Worm (Caenorhabditis elegans) whole organism, young adult: ENCODE measurements around the gene F32E10.8.

Source experiments
- B0019.2 ChIP-seq: fragments of 200-800 bp; sonication (Bioruptor generic); conservative IDR thresholded peaks from 2 replicates; pipeline ENCODE4 v1.3.6; 2022; ENCODE audit warnings: missing genetic modification reagents, missing genetic modification characterization, missing compliant biosample characterization
- B0035.1 ChIP-seq: sonication (generic microtip); optimal IDR thresholded peaks from 2 replicates; lab custom pipeline; 2016; ENCODE audit warnings: missing genetic modification characterization, mild to moderate bottlenecking, missing compliant biosample characterization, missing genotype, missing genetic modification reagents
- B0261.1 ChIP-seq: sonication (generic microtip); optimal IDR thresholded peaks from 2 replicates; lab custom pipeline; 2016; ENCODE audit warnings: mild to moderate bottlenecking, missing genetic modification characterization, moderate library complexity, missing compliant biosample characterization
- F10E7.11 ChIP-seq: sonication (generic microtip); optimal IDR thresholded peaks from 2 replicates; lab custom pipeline; 2017; ENCODE audit warnings: mild to moderate bottlenecking, missing genetic modification characterization, moderate library complexity, missing compliant biosample characterization
- F37B4.10 ChIP-seq: fragments of 200-800 bp; sonication (Bioruptor generic); IDR thresholded peaks from 2 replicates; pipeline ENCODE4 v1.3.6; 2022; ENCODE audit warnings: missing genetic modification characterization, missing compliant biosample characterization
- F49E8.2 ChIP-seq: sonication (generic microtip); optimal IDR thresholded peaks from 3 replicates; lab custom pipeline; 2017; ENCODE audit warnings: missing genetic modification characterization, mild to moderate bottlenecking, missing compliant biosample characterization, antibody characterized with exemption, moderate library complexity; ENCODE audit not compliant: insufficient read depth
- F52B5.7 ChIP-seq: sonication (generic microtip); optimal IDR thresholded peaks from 2 replicates; lab custom pipeline; 2016; ENCODE audit warnings: mild to moderate bottlenecking, missing genetic modification characterization, missing compliant biosample characterization
- F57C9.4 ChIP-seq: sonication (generic microtip); optimal IDR thresholded peaks from 2 replicates; lab custom pipeline; 2017; ENCODE audit warnings: mild to moderate bottlenecking, missing genetic modification characterization, missing compliant biosample characterization
- Y53G8AR.9 ChIP-seq: fragments of 200-800 bp; sonication (Bioruptor generic); conservative IDR thresholded peaks from 2 replicates; pipeline ENCODE4 v1.3.6; 2022; ENCODE audit warnings: missing genetic modification reagents, missing genetic modification characterization, missing compliant biosample characterization
- Y79H2A.3 ChIP-seq: fragments of 200-800 bp; sonication (Bioruptor generic); conservative IDR thresholded peaks from 2 replicates; pipeline ENCODE4 v1.3.6; 2022; ENCODE audit warnings: missing genetic modification reagents, missing genetic modification characterization, missing compliant biosample characterization
- ZK185.1 ChIP-seq: sonication (generic microtip); optimal IDR thresholded peaks from 2 replicates; lab custom pipeline; 2016; ENCODE audit warnings: mild to moderate bottlenecking, missing genetic modification characterization, missing compliant biosample characterization; ENCODE audit not compliant: poor library complexity, severe bottlenecking
- ama-1 ChIP-seq, 3 experiments: fragments of 150-350 bp in 1 of 3; sonication (generic microtip) in 2 of 3; optimal IDR thresholded peaks; 2 replicates each; lab custom pipeline; 2014 to 2018; ENCODE audit warnings: missing biosample characterization in 2 of 3, missing genetic modification characterization in 2 of 3, missing genetic modification reagents in 2 of 3
- aptf-2 ChIP-seq: fragments of 200-800 bp; sonication (Bioruptor generic); conservative IDR thresholded peaks from 2 replicates; pipeline ENCODE4 v1.3.6; 2022; ENCODE audit warnings: missing genetic modification reagents, missing genetic modification characterization, missing compliant biosample characterization
- attf-3 ChIP-seq: fragments of 200-800 bp; sonication (Bioruptor generic); conservative IDR thresholded peaks from 2 replicates; pipeline ENCODE4 v1.3.6; 2022; ENCODE audit warnings: missing genetic modification reagents, missing genetic modification characterization, missing compliant biosample characterization
- cebp-2 ChIP-seq: fragments of 200-800 bp; sonication (Bioruptor generic); IDR thresholded peaks from 2 replicates; pipeline ENCODE4 v1.3.6; 2022; ENCODE audit warnings: missing genetic modification characterization, missing compliant biosample characterization
- die-1 ChIP-seq: sonication (generic microtip); optimal IDR thresholded peaks from 2 replicates; lab custom pipeline; 2016; ENCODE audit warnings: missing genotype, mild to moderate bottlenecking, missing genetic modification characterization, missing compliant biosample characterization
- dox-1 ChIP-seq: fragments of 200-800 bp; sonication (Bioruptor generic); IDR thresholded peaks from 2 replicates; pipeline ENCODE4 v1.3.6; 2022; ENCODE audit warnings: missing genetic modification reagents, missing genetic modification characterization, missing compliant biosample characterization
- dpff-1 ChIP-seq: sonication (generic microtip); optimal IDR thresholded peaks from 2 replicates; lab custom pipeline; 2017; ENCODE audit warnings: mild to moderate bottlenecking, missing genetic modification characterization, missing compliant biosample characterization
- dpl-1 ChIP-seq: fragments of 150-350 bp; optimal IDR thresholded peaks from 2 replicates; lab custom pipeline; 2014; ENCODE audit warnings: missing biosample characterization, missing genetic modification reagents, missing genetic modification characterization
- efl-1 ChIP-seq: fragments of 150-350 bp; optimal IDR thresholded peaks from 2 replicates; lab custom pipeline; 2014; ENCODE audit warnings: missing biosample characterization, missing genetic modification reagents, missing genetic modification characterization
- gei-17 ChIP-seq: fragments of 200-800 bp; sonication (Bioruptor generic); optimal IDR thresholded peaks from 2 replicates; lab custom pipeline; 2018; ENCODE audit warnings: mild to moderate bottlenecking, missing genetic modification characterization, missing compliant biosample characterization
- hmg-1.2 ChIP-seq: fragments of 200-800 bp; sonication (Bioruptor generic); IDR thresholded peaks from 2 replicates; pipeline ENCODE4 v1.3.6; 2022; ENCODE audit warnings: missing genetic modification reagents, missing genetic modification characterization, missing compliant biosample characterization
- hmg-20 ChIP-seq: fragments of 200-800 bp; sonication (Bioruptor generic); IDR thresholded peaks from 2 replicates; pipeline ENCODE4 v1.3.6; 2022; ENCODE audit warnings: missing genetic modification reagents, missing genetic modification characterization, missing compliant biosample characterization
- lin-35 ChIP-seq, 3 experiments: fragments of 150-350 bp in 2 of 3; sonication (generic microtip) in 1 of 3; optimal IDR thresholded peaks; 2 replicates each; lab custom pipeline; 2014 to 2018; ENCODE audit warnings: missing biosample characterization in 3 of 3, missing genetic modification characterization in 3 of 3, missing genetic modification reagents in 3 of 3
- lin-54 ChIP-seq: fragments of 200-800 bp; sonication (Bioruptor generic); optimal IDR thresholded peaks from 2 replicates; lab custom pipeline; 2018; ENCODE audit warnings: mild to moderate bottlenecking, missing genetic modification characterization, missing compliant biosample characterization
- lsl-1 ChIP-seq: fragments of 200-800 bp; sonication (Bioruptor generic); optimal IDR thresholded peaks from 2 replicates; lab custom pipeline; 2018; ENCODE audit warnings: mild to moderate bottlenecking, missing genetic modification characterization, moderate library complexity, missing compliant biosample characterization
- mxl-1 ChIP-seq: sonication (generic microtip); optimal IDR thresholded peaks from 2 replicates; lab custom pipeline; 2016; ENCODE audit warnings: missing genetic modification characterization, missing compliant biosample characterization
- nhr-80 ChIP-seq: sonication (generic microtip); optimal IDR thresholded peaks from 2 replicates; lab custom pipeline; 2016; ENCODE audit warnings: missing genetic modification characterization, missing compliant biosample characterization
- nhr-90 ChIP-seq: sonication (generic microtip); optimal IDR thresholded peaks from 2 replicates; lab custom pipeline; 2016; ENCODE audit warnings: missing genotype, mild to moderate bottlenecking, missing genetic modification characterization, missing compliant biosample characterization
- sptf-2 ChIP-seq: fragments of 200-800 bp; sonication (Bioruptor generic); optimal IDR thresholded peaks from 2 replicates; lab custom pipeline; 2018; ENCODE audit warnings: mild to moderate bottlenecking, missing genetic modification characterization, missing compliant biosample characterization
- xnd-1 ChIP-seq: sonication (generic microtip); optimal IDR thresholded peaks from 2 replicates; lab custom pipeline; 2016; ENCODE audit warnings: missing genotype, missing genetic modification reagents, missing genetic modification characterization, missing compliant biosample characterization
- zim-3 ChIP-seq: sonication (generic microtip); optimal IDR thresholded peaks from 2 replicates; lab custom pipeline; 2017; ENCODE audit warnings: mild to moderate bottlenecking, missing genetic modification characterization, moderate library complexity, missing compliant biosample characterization
- ztf-26 ChIP-seq: sonication (generic microtip); optimal IDR thresholded peaks from 2 replicates; lab custom pipeline; 2017; ENCODE audit warnings: missing genetic modification characterization, missing compliant biosample characterization
- ztf-28 ChIP-seq: fragments of 200-800 bp; sonication (Bioruptor generic); IDR thresholded peaks from 2 replicates; pipeline ENCODE4 v1.3.6; 2022; ENCODE audit warnings: missing genetic modification reagents, missing genetic modification characterization, missing compliant biosample characterization
- ztf-6 ChIP-seq: fragments of 200-800 bp; sonication (Bioruptor generic); IDR thresholded peaks from 2 replicates; pipeline ENCODE4 v1.3.6; 2022; ENCODE audit warnings: missing genetic modification reagents, missing genetic modification characterization, missing compliant biosample characterization

The F32E10.8 gene

DNA sequence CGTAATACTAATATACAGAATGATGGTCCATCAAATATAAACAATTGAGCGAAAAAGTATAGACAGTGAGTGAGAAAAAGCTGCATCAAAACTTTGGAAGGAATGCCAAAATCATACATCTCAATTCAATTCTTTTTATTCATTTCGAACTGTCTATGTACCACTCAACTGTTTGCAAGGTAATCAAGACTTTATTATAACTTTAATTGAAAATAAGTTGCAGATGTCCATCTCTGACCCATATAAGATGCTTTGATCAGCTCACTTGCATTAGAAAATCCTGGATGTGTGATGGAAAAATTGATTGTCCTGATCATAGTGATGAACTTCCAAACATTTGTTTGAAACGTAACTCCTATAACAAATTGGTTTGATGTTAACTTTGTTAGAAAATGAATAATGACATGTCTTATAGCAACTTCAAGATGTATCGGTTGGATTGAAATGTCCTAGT lies at the start of gene F32E10.8:
Gene F32E10.8 (plus strand): TSS at position 51 of the 454 bp plus-strand sequence.
- no peak for TF ChIP-seq lin-35 (GFP tag; optimal IDR thresholded peaks at IDR 0.05; lab: Kevin White, UChicago)

DNA sequence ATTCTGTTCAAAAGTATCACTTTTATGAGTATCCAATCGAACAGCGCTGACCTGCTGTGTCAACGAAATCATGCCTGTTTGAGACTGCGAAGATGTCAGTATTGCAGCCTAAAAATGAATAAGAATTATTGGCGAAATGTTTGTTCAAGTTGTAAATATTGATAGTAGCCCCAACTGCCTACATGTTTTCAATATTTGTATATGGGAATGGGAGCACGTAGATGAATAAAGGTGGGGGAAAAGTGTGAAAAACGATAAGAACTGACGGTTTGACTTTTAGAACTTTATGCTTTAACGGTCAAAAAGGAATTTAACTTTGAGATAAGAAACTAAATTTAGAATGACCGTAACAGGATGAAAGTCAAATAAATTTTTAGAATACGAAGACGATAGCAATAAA lies 47.1 kb upstream of the F32E10.8 start:
- TF ChIP-seq F10E7.11 (tag; lab: Kevin White, UChicago) (no peak), ztf-28 (no peak), F49E8.2 (tag; lab: Kevin White, UChicago) (no peak)

DNA sequence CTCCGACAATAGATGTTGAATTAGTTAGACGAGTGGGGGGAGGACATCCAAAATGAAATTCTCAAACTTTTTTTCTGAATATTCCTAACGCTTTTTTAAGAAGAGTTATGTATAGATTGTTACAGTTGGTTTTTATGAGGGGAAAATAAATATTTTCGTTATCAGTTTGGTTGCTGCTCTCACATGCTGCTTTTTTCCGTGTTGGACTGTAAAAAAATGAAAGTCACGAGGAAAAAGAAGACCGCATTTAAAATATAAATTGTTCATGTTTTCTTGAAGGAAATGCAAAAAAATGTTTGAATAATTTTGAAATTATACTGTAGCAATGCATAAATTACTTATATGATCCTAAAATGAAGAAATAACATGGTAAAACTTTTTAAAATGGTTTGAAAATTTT lies 46.6 kb upstream of the F32E10.8 start:
- TF ChIP-seq ztf-26 (tag; lab: Kevin White, UChicago) (no peak), attf-3 (GFP tag; lab: Robert Waterston, UW) (0 out of 2 replicates have a peak, but pooled peaks have one; percentile 20), zim-3 (no peak), lin-54 (GFP tag; lab: Kevin White, UChicago) (no peak), nhr-80 (tag; lab: Kevin White, UChicago) (peak; percentile 25), ama-1 (optimal IDR thresholded peaks at IDR 0.05; lab: Kevin White, UChicago) (no peak), ama-1 (GFP tag; optimal IDR thresholded peaks at IDR 0.05; lab: Kevin White, UChicago) (no peak), ZK185.1 (no peak), B0035.1 (tag; lab: Kevin White, UChicago) (no peak), ztf-6 (GFP tag; lab: Robert Waterston, UW) (no peak), nhr-90 (tag; lab: Kevin White, UChicago) (no peak), B0019.2 (no peak), gei-17 (GFP tag; lab: Kevin White, UChicago) (no peak), B0261.1 (tag; lab: Kevin White, UChicago) (no peak), Y79H2A.3 (no peak), F10E7.11 (tag; lab: Kevin White, UChicago) (no peak), mxl-1 (no peak), dox-1 (GFP tag; lab: Robert Waterston, UW) (no peak)
- TF ChIP-seq, all 124 proteins: peak for 2

DNA sequence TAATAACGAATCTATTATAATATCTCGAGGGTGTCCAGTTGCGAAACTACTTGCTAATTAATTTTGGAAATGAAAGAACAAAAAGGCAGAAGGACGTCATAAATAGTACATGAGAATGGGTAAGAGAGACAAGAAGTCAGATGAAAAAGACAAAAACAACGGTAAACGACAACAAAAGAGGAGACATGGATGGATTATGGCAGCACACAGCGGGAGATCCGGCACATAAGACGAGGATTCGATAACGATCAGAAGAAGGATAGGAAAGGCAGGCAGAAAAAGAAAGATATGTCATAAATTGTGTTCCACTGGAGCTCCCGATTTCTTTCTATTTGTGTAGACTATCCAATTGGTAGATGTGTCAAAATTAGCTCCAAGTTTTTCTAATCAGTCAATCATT lies 45.8 kb upstream of the F32E10.8 start:
- no peak for TF ChIP-seq hmg-20 (GFP tag; lab: Robert Waterston, UW)
- no peak for TF ChIP-seq F52B5.7
- no peak for TF ChIP-seq dpl-1 (GFP tag; lab: Kevin White, UChicago)
- no peak for TF ChIP-seq hmg-1.2 (GFP tag; lab: Robert Waterston, UW)
- TF ChIP-seq die-1 (tag; lab: Kevin White, UChicago) = no peak
- TF ChIP-seq aptf-2 = no peak
- TF ChIP-seq lsl-1 (GFP tag; lab: Kevin White, UChicago) = no peak
- TF ChIP-seq Y53G8AR.9 (GFP tag; lab: Robert Waterston, UW) = no peak
- TF ChIP-seq cebp-2 (GFP tag; lab: Robert Waterston, UW) = no peak
- TF ChIP-seq F57C9.4 = no peak
- no peak for TF ChIP-seq ztf-26 (tag; lab: Kevin White, UChicago)
- TF ChIP-seq xnd-1 (tag; lab: Kevin White, UChicago) = no peak
- TF ChIP-seq dpff-1 (tag; lab: Kevin White, UChicago) = no peak
- no peak for TF ChIP-seq F37B4.10 (GFP tag; lab: Robert Waterston, UW)
- TF ChIP-seq sptf-2 = no peak
- TF ChIP-seq efl-1 (GFP tag; lab: Kevin White, UChicago) = no peak
